Worm (Caenorhabditis elegans): ENCODE data around the gene C09G1.2.

ce11 chrX:15945806-15946205 is 36.7 kb downstream of the C09G1.2 start:
- TF ChIP-seq nhr-76 (tag; optimal IDR thresholded peaks at IDR 0.05) (no peak), ztf-11 (tag; optimal IDR thresholded peaks at IDR 0.05) (no peak), nhr-28 (tag; optimal IDR thresholded peaks at IDR 0.05) (no peak), mep-1 (tag; optimal IDR thresholded peaks at IDR 0.05) (no peak), snpc-4 (tag; optimal IDR thresholded peaks at IDR 0.05) (no peak), nhr-237 (tag; optimal IDR thresholded peaks at IDR 0.05) (no peak), elt-3 (tag; optimal IDR thresholded peaks at IDR 0.05) (no peak), mls-2 (tag; optimal IDR thresholded peaks at IDR 0.05) (no peak), cnd-1 (tag; optimal IDR thresholded peaks at IDR 0.05) (no peak), mab-5 (tag; optimal IDR thresholded peaks at IDR 0.05) (no peak), ces-1 (GFP tag; optimal IDR thresholded peaks at IDR 0.05) (no peak), blmp-1 (tag; optimal IDR thresholded peaks at IDR 0.05) (no peak), unc-62 (GFP tag; optimal IDR thresholded peaks at IDR 0.05) (no peak), drap-1 (GFP tag; optimal IDR thresholded peaks at IDR 0.05) (no peak)

All from whole organism, mixed stage, embryonic.